Worm (Caenorhabditis elegans) whole organism, L1 larva: Measurements from ENCODE around the gene srbc-36.

Experiments used
- ama-1 ChIP-seq: fragments of 150-350 bp; optimal IDR thresholded peaks from 2 replicates; lab custom pipeline; 2014
- ceh-90 ChIP-seq: sonication (generic microtip); optimal IDR thresholded peaks from 2 replicates; lab custom pipeline; 2016; ENCODE audit warnings: missing genetic modification characterization, missing compliant biosample characterization

DNA sequence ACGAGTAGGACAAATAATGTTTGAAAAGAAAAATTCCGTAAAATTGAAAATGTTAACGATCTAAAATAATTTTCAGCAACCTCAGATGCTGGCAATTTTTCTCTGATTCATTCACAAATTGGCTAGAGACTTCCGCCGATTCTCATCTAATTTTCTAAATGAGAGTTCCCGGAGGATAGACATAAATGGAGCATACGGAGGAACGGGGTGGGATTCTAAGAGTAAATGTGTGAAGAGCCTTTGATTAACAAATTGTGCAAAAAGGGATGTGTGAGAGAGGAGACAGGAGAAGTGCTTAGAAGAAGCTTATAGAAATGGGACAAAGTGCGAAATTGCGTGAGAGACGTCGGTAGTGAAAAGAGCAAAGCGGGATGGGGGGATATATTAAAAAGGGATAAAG lies 38.7 kb downstream of the srbc-36 start:
- TF ChIP-seq ama-1 (no peak), ceh-90 (tag; lab: Kevin White, UChicago) (no peak)
